Fruit fly (Drosophila melanogaster): ENCODE data around the gene CG9265.

The CG9265 gene

DNA sequence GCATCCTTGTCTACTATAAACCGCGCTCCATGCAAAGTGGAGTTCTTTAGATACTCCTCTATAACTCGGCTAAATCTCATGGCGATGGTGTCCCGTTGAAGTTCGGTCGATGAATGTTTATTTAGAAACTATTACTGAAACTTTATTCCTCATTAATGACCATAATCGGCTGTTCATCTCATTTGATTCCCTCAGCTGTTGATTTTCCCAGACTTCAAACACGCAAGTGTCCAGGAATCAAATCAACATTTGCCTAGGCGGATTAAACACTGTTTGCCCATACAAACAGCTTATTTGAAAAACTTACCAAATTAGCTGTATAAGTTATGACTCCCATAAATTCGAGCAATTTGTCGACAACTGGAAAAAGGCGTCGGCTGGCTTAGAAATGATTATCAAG, 17.3 kb upstream of the CG9265 start, which contains the start of gene ppk13:
Gene ppk13 (minus strand): TSS at position 101 of the 400 bp plus-strand sequence.
- no peak for TF ChIP-seq Abd-B (GFP tag; optimal IDR thresholded peaks at IDR 0.05)

DNA sequence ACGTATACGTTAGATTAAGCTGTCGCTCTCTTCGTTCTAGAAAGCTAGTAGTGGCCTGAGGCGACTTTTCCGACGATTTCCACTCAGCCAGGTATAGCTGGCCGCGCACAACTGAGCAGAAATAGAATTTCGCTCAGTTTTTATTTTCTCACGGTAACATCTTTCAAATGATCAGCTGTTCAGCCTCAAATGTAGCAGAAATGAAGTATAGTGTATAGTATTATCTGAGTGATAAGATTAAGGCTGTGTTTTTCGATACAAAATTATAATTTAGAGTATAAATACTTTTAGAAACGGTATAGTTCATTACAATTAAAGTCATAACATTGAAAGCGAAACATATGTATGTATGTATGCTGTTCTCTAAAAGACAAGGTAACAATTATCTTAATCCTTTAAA, 15.1 kb upstream of the CG9265 start, which contains the start of gene CG33509:
Gene CG33509 (minus strand): TSS at position 101 of the 400 bp plus-strand sequence.
- TF ChIP-seq CG9437 (GFP tag; optimal IDR thresholded peaks at IDR 0.05) (peak; percentile 24), Sry-δ (GFP tag; optimal IDR thresholded peaks at IDR 0.05) (no peak), esg (GFP tag; conservative IDR thresholded peaks at IDR 0.05) (no peak), z (GFP tag; IDR thresholded peaks at IDR 0.05) (peak; percentile 83), CG6683 (GFP tag; optimal IDR thresholded peaks at IDR 0.05) (no peak)

- TF ChIP-seq ATbp (GFP tag; optimal IDR thresholded peaks at IDR 0.05) = no peak
- peak; percentile 5 for TF ChIP-seq exex (tag; optimal IDR thresholded peaks at IDR 0.05)
Measured at dm6 chr2L:21084268-21084667, 13.0 kb upstream of the CG9265 start, which contains the start of gene CG33510. Gene CG33510 (minus strand): TSS chr2L:21084326.

dm6 chr2L:21082444-21083201, 11.3 kb upstream of the CG9265 start, which contains the start of gene CG33511:
Gene CG33511 (minus strand): TSS chr2L:21082494.
- peak; percentile 55 for TF ChIP-seq Ets65A (GFP tag)
- no peak for TF ChIP-seq pnt (GFP tag; optimal IDR thresholded peaks at IDR 0.05)
- peak; percentile 85 for TF ChIP-seq CG15479 (GFP tag; optimal IDR thresholded peaks at IDR 0.05)

DNA sequence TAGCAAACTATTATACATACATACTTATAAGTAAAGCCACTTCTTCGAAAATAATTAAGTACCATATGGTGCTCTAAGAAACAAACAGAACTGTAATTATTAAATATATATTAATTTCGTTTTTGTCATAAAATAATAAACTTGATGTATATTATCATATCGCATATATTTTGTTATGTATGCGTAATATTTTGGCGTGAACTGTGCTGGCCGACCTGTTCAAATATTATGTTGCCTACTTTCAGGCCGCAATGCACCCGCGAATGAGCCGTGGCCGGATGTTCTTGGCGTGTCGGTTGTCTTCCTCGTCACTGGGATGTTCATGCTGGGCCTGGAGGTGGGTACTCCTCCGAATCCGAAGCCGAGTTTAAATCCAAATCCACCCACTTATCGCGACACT, 6.5 kb upstream of the CG9265 start:
- TF ChIP-seq Xrp1 (GFP tag; IDR thresholded peaks at IDR 0.05) (no peak), CHES-1-like (GFP tag; optimal IDR thresholded peaks at IDR 0.05) (no peak), CG15073 (GFP tag; optimal IDR thresholded peaks at IDR 0.05) (peak; percentile 95), Sox100B (GFP tag; optimal IDR thresholded peaks at IDR 0.05) (no peak), CG10209 (GFP tag; optimal IDR thresholded peaks at IDR 0.05) (no peak), CG8388 (GFP tag; optimal IDR thresholded peaks at IDR 0.05) (peak; percentile 68), CG11456 (GFP tag; IDR thresholded peaks at IDR 0.05) (0 out of 3 replicates have a peak, but pooled peaks have one; percentile 18)

- TF ChIP-seq CG34224 (GFP tag; IDR thresholded peaks at IDR 0.05; ENCODE audit: partially characterized antibody) (no peak), CG34422 (GFP tag; IDR thresholded peaks at IDR 0.05) (no peak), CG17568 (GFP tag; optimal IDR thresholded peaks at IDR 0.05) (no peak), Hmr (GFP tag; optimal IDR thresholded peaks at IDR 0.05) (peak; percentile 12), Nf-YC (tag; optimal IDR thresholded peaks at IDR 0.05) (no peak), Jarid2 (GFP tag; optimal IDR thresholded peaks at IDR 0.05) (peak; percentile 11), chinmo (GFP tag; IDR thresholded peaks at IDR 0.05; ENCODE audit: partially characterized antibody) (0 out of 4 replicates have a peak, but pooled peaks have one; percentile 20), gcm2 (GFP tag; optimal IDR thresholded peaks at IDR 0.05) (no peak), CG15011 (GFP tag; optimal IDR thresholded peaks at IDR 0.05) (no peak), pros (GFP tag; optimal IDR thresholded peaks at IDR 0.05) (no peak), CG17361 (GFP tag; IDR thresholded peaks at IDR 0.05) (no peak), CG30020 (tag; optimal IDR thresholded peaks at IDR 0.05) (no peak), Deaf1 (tag; optimal IDR thresholded peaks at IDR 0.05) (peak; percentile 49), caup (GFP tag; optimal IDR thresholded peaks at IDR 0.05; ENCODE audit: severe bottlenecking) (no peak), crp (GFP tag; optimal IDR thresholded peaks at IDR 0.05) (peak in 1 of 2 experiments; percentile 22), unc-4 (GFP tag; IDR thresholded peaks at IDR 0.05; ENCODE audit: partially characterized antibody) (no peak), ewg (GFP tag; optimal IDR thresholded peaks at IDR 0.05) (peak; percentile 79), dysf (GFP tag; IDR thresholded peaks at IDR 0.05) (no peak), chn (GFP tag; optimal IDR thresholded peaks at IDR 0.05) (no peak), CG18011 (GFP tag; optimal IDR thresholded peaks at IDR 0.05) (no peak), run (tag; optimal IDR thresholded peaks at IDR 0.05) (no peak), sim (GFP tag; IDR thresholded peaks at IDR 0.05) (no peak)
Measured at dm6 chr2L:21075105-21075504, 3.8 kb upstream of the CG9265 start, which contains the start of gene tadr. Gene tadr (plus strand): TSS chr2L:21075405.

All from whole organism, embryonic.